Worm (Caenorhabditis elegans) whole organism, L2 larva: Measurements from ENCODE around the gene ttr-39.

Source experiments
- F13H6.1 ChIP-seq: sonication (generic microtip); optimal IDR thresholded peaks from 2 replicates; lab custom pipeline; 2016; ENCODE audit warnings: missing genetic modification characterization, missing compliant biosample characterization
- R02D3.7 ChIP-seq: fragments of 150-350 bp; optimal IDR thresholded peaks from 2 replicates; lab custom pipeline; 2014; ENCODE audit warnings: missing biosample characterization, missing genetic modification characterization
- aly-2 ChIP-seq: fragments of 150-350 bp; optimal IDR thresholded peaks from 2 replicates; lab custom pipeline; 2014; ENCODE audit warnings: missing biosample characterization, missing genetic modification characterization
- lin-13 ChIP-seq: fragments of 150-350 bp; optimal IDR thresholded peaks from 2 replicates; lab custom pipeline; 2014; ENCODE audit warnings: missing biosample characterization, missing genetic modification reagents, missing genetic modification characterization
- lsy-2 ChIP-seq, 2 experiments: fragments of 150-350 bp in 1 of 2; sonication (generic microtip) in 1 of 2; optimal IDR thresholded peaks; 2 replicates each; lab custom pipeline; 2014 to 2017; ENCODE audit warnings: missing biosample characterization in 2 of 2, missing genetic modification characterization in 2 of 2
- mbf-1 ChIP-seq: sonication (generic microtip); optimal IDR thresholded peaks from 2 replicates; lab custom pipeline; 2017; ENCODE audit warnings: missing biosample characterization, missing genetic modification characterization
- mdl-1 ChIP-seq, 2 experiments: fragments of 150-350 bp in 1 of 2; sonication (generic microtip) in 1 of 2; optimal IDR thresholded peaks; 2 replicates each; lab custom pipeline; 2017; ENCODE audit warnings: missing biosample characterization in 2 of 2, missing genetic modification characterization in 2 of 2
- nhr-21 ChIP-seq: fragments of 150-350 bp; optimal IDR thresholded peaks from 2 replicates; lab custom pipeline; 2014; ENCODE audit warnings: missing biosample characterization, missing genetic modification characterization
- snpc-4 ChIP-seq: fragments of 150-350 bp; optimal IDR thresholded peaks from 2 replicates; lab custom pipeline; 2014; ENCODE audit warnings: missing biosample characterization, missing genetic modification characterization
- unc-39 ChIP-seq: fragments of 150-350 bp; optimal IDR thresholded peaks from 2 replicates; lab custom pipeline; 2014; ENCODE audit warnings: missing biosample characterization, missing genetic modification characterization
- unc-55 ChIP-seq: fragments of 150-350 bp; sonication (generic microtip); optimal IDR thresholded peaks from 3 replicates; lab custom pipeline; 2014; ENCODE audit warnings: missing biosample characterization, missing genetic modification reagents, missing genetic modification characterization
- zag-1 ChIP-seq: fragments of 150-350 bp; optimal IDR thresholded peaks from 2 replicates; lab custom pipeline; 2014; ENCODE audit warnings: missing biosample characterization, missing genetic modification characterization
- ztf-1 ChIP-seq: fragments of 200-800 bp; sonication (Bioruptor generic); conservative IDR thresholded peaks from 2 replicates; pipeline ENCODE4 v1.3.6; 2022; ENCODE audit warnings: missing genetic modification characterization, missing compliant biosample characterization
- ztf-11 ChIP-seq: sonication (generic microtip); optimal IDR thresholded peaks from 2 replicates; lab custom pipeline; 2017; ENCODE audit warnings: missing biosample characterization, missing genetic modification characterization

DNA sequence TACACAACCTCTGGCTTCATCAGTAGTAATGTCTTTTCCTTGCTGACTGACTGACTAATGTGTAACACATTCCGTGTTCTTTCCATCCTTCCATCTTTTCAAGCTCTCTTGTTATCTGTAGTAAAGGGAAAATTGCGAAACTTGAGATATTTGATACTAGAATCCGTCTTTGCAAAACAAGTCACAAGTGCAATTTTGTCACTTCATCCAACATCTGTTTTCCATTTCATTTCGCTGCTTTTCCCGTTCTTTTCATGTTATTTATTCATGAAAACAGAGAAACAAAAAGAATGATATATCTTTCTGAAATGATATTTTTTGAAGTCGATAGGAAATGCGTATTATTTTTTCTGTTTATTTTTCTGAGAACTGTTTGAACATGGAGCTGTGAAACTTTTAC is 43.7 kb downstream of the ttr-39 start:
- TF ChIP-seq F13H6.1: no peak
- TF ChIP-seq mdl-1 (tag; optimal IDR thresholded peaks at IDR 0.05; lab: Kevin White, UChicago): no peak
- TF ChIP-seq lin-13 (GFP tag; lab: Kevin White, UChicago): no peak
- TF ChIP-seq unc-39: no peak
- no peak for TF ChIP-seq nhr-21 (tag; lab: Kevin White, UChicago)
- no peak for TF ChIP-seq ztf-11 (tag; lab: Kevin White, UChicago)
- TF ChIP-seq zag-1 (tag; lab: Kevin White, UChicago): no peak
- no peak for TF ChIP-seq snpc-4
- no peak for TF ChIP-seq aly-2 (tag; lab: Kevin White, UChicago)
- TF ChIP-seq ztf-1 (GFP tag; lab: Robert Waterston, UW): no peak
- TF ChIP-seq lsy-2 (tag; optimal IDR thresholded peaks at IDR 0.05; lab: Kevin White, UChicago): no peak
- TF ChIP-seq R02D3.7 (tag; lab: Kevin White, UChicago): no peak
- peak; percentile 54 for TF ChIP-seq unc-55 (GFP tag; lab: Kevin White, UChicago)
- TF ChIP-seq mbf-1 (tag; lab: Kevin White, UChicago): no peak
